Worm (Caenorhabditis elegans) whole organism, late embryonic: ENCODE measurements around the gene mlt-10.

Experiments used
- C08G9.2 ChIP-seq: sonication (generic microtip); optimal IDR thresholded peaks from 2 replicates; lab custom pipeline; 2016; ENCODE audit warnings: mild to moderate bottlenecking, missing genetic modification characterization, moderate library complexity, missing compliant biosample characterization
- Y22D7AL.16 ChIP-seq: sonication (generic microtip); optimal IDR thresholded peaks from 2 replicates; lab custom pipeline; 2016; ENCODE audit warnings: missing genetic modification characterization, missing compliant biosample characterization
- ama-1 ChIP-seq: fragments of 150-350 bp; optimal IDR thresholded peaks from 2 replicates; lab custom pipeline; 2014
- ceh-9 ChIP-seq: sonication (generic microtip); optimal IDR thresholded peaks from 2 replicates; lab custom pipeline; 2016; ENCODE audit warnings: mild to moderate bottlenecking, missing genetic modification characterization, inconsistent platforms, missing compliant biosample characterization
- dmd-4 ChIP-seq: sonication (generic microtip); optimal IDR thresholded peaks from 2 replicates; lab custom pipeline; 2016; ENCODE audit warnings: borderline replicate concordance, missing genetic modification characterization, missing compliant biosample characterization
- gmeb-2 ChIP-seq: sonication (generic microtip); optimal IDR thresholded peaks from 2 replicates; lab custom pipeline; 2016; ENCODE audit warnings: missing genetic modification characterization, inconsistent platforms, missing compliant biosample characterization
- hlh-30 ChIP-seq: sonication (generic microtip); optimal IDR thresholded peaks from 2 replicates; lab custom pipeline; 2017; ENCODE audit warnings: antibody characterized with exemption, missing genetic modification characterization, missing compliant biosample characterization; ENCODE audit not compliant: insufficient read depth
- nhr-11 ChIP-seq: fragments of 150-350 bp; optimal IDR thresholded peaks from 2 replicates; lab custom pipeline; 2014; ENCODE audit warnings: missing biosample characterization, missing genetic modification characterization
- pha-4 ChIP-seq: fragments of 150-350 bp; optimal IDR thresholded peaks from 2 replicates; lab custom pipeline; 2018; ENCODE audit warnings: missing biosample characterization, missing genetic modification reagents, missing genetic modification characterization

- TF ChIP-seq nhr-11 (no peak), ama-1 (no peak), pha-4 (tag; lab: Kevin White, UChicago) (no peak), dmd-4 (tag; lab: Kevin White, UChicago) (no peak), C08G9.2 (tag; lab: Kevin White, UChicago) (no peak), hlh-30 (tag; lab: Kevin White, UChicago) (no peak), ceh-9 (tag; lab: Kevin White, UChicago) (no peak), gmeb-2 (tag; lab: Kevin White, UChicago) (no peak), Y22D7AL.16 (tag; lab: Kevin White, UChicago) (no peak)
Observed at ce11 chrII:572010-572409, 25.5 kb downstream of the mlt-10 start, which contains the start of gene mlt-8.
